Worm (Caenorhabditis elegans): ENCODE data around the gene F16G10.6.

Gene F16G10.6

ce11 chrII:2377751-2378150, at the start of gene F16G10.6:
TSS of gene F16G10.6 (minus strand) at chrII:2377851.
- TF ChIP-seq T20F7.1 (GFP tag; optimal IDR thresholded peaks at IDR 0.05) (no peak), unc-62 (GFP tag; optimal IDR thresholded peaks at IDR 0.05 in 1 of 2) (peak in 1 of 2 experiments; percentile 1), unc-62 (tag; optimal IDR thresholded peaks at IDR 0.05) (no peak)

- TF ChIP-seq duxl-1 (tag; optimal IDR thresholded peaks at IDR 0.05; ENCODE audit: poor library complexity) (no peak), snpc-1.2 (GFP tag; IDR thresholded peaks at IDR 0.05) (no peak), lin-38 (GFP tag; IDR thresholded peaks at IDR 0.05) (no peak), lin-29 (GFP tag; IDR thresholded peaks at IDR 0.05) (no peak), daf-16 (GFP tag; optimal IDR thresholded peaks at IDR 0.05) (no peak), daf-16 (tag; optimal IDR thresholded peaks at IDR 0.05) (peak; percentile 80), unc-62 (GFP tag; optimal IDR thresholded peaks at IDR 0.05 in 1 of 2) (peak in 1 of 2 experiments; percentile 57), unc-62 (tag; optimal IDR thresholded peaks at IDR 0.05) (no peak), pha-4 (GFP tag; IDR thresholded peaks at IDR 0.05) (no peak), pha-4 (tag; optimal IDR thresholded peaks at IDR 0.05) (no peak), saeg-2 (GFP tag; IDR thresholded peaks at IDR 0.05) (no peak), nhr-10 (tag; optimal IDR thresholded peaks at IDR 0.05) (no peak), ama-1 (optimal IDR thresholded peaks at IDR 0.05) (no peak), tra-1 (GFP tag; IDR thresholded peaks at IDR 0.05) (no peak)
Observed at ce11 chrII:2422427-2422826, 44.8 kb upstream of the F16G10.6 start.

DNA sequence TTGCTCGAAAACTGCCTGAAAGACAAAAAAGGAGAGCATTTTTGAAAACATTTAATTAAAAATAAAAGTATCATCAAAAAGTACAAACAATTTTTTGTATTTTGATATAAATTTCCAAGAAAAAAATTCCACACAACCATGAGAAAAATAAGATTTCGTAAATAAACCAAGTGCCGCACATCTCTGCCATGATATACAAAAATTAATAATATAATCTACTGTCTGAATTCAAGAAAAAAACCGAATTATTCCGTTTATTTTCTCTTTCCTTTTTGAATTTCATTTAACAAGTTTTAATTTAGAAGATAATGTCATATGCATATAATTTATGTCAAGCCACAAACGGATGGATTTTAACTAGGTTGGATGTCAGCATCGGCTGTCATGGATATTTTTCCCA, 44.3 kb upstream of the F16G10.6 start, which contains the start of gene F42G2.2:
F42G2.2 (plus strand) TSS at position 301 of the 400 bp plus-strand sequence.
- TF ChIP-seq nhr-77 (tag; optimal IDR thresholded peaks at IDR 0.05) (no peak), lin-13 (GFP tag; optimal IDR thresholded peaks at IDR 0.05) (no peak), hlh-30 (tag; optimal IDR thresholded peaks at IDR 0.05; ENCODE audit: insufficient read depth) (no peak), sdz-12 (GFP tag; optimal IDR thresholded peaks at IDR 0.05) (no peak), aha-1 (tag) (no peak), mdl-1 (tag; optimal IDR thresholded peaks at IDR 0.05) (no peak), dmd-8 (GFP tag; IDR thresholded peaks at IDR 0.05) (no peak), arid-1 (GFP tag; conservative IDR thresholded peaks at IDR 0.05) (no peak), daf-12 (tag; optimal IDR thresholded peaks at IDR 0.05) (no peak), Y5F2A.4 (GFP tag; optimal IDR thresholded peaks at IDR 0.05) (no peak), nhr-11 (tag; optimal IDR thresholded peaks at IDR 0.05) (no peak), mdt-29 (GFP tag; IDR thresholded peaks at IDR 0.05) (no peak), ztf-11 (tag; optimal IDR thresholded peaks at IDR 0.05) (no peak), fkh-10 (GFP tag; optimal IDR thresholded peaks at IDR 0.05) (no peak), ZK337.2 (GFP tag; IDR thresholded peaks at IDR 0.05) (no peak), F37D6.2 (tag; optimal IDR thresholded peaks at IDR 0.05) (no peak), zip-11 (GFP tag; IDR thresholded peaks at IDR 0.05) (no peak)

DNA sequence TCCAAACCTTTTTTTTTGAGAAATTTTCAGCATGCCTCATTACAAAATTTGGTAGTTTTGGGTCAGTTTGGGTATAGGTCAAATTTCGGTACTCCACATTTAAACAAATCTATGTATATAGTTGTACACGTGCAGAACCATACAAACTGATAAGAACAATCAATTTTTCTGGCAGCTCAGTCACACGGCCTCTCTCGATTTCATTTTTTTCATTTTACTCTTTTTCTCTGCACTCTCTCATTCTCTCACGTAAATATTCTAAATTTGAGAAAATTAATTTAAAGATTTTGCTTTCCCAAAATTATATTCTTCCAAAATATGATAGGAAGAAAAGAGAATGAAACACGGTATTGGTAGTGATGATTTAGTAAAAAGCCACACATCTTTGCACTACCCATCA, 43.5 kb upstream of the F16G10.6 start:
- TF ChIP-seq lin-15B (tag; optimal IDR thresholded peaks at IDR 0.05) = no peak
- no peak for TF ChIP-seq Y48G9A.11 (GFP tag; IDR thresholded peaks at IDR 0.05)
- peak; percentile 47 for TF ChIP-seq hlh-11 (tag; optimal IDR thresholded peaks at IDR 0.05)
- peak; percentile 35 for TF ChIP-seq nhr-28 (tag; optimal IDR thresholded peaks at IDR 0.05)
- TF ChIP-seq pha-4 (GFP tag; IDR thresholded peaks at IDR 0.05) = peak; percentile 39; the same call in 1 of the 2 replicates
- no peak for TF ChIP-seq pha-4 (tag; optimal IDR thresholded peaks at IDR 0.05)
- peak in 1 of 2 experiments; percentile 35 for TF ChIP-seq hif-1 (tag; optimal IDR thresholded peaks at IDR 0.05)
- TF ChIP-seq pqm-1 (tag; optimal IDR thresholded peaks at IDR 0.05) = peak; percentile 36
- TF ChIP-seq daf-16 (GFP tag; optimal IDR thresholded peaks at IDR 0.05) = no peak
- TF ChIP-seq daf-16 (tag; optimal IDR thresholded peaks at IDR 0.05) = peak; percentile 63
- peak; percentile 53 for TF ChIP-seq dmd-6 (GFP tag; IDR thresholded peaks at IDR 0.05)
- peak in 1 of 2 experiments; percentile 26 for TF ChIP-seq mdl-1 (tag; optimal IDR thresholded peaks at IDR 0.05)
- TF ChIP-seq hlh-30 (tag; optimal IDR thresholded peaks at IDR 0.05; ENCODE audit: insufficient read depth) = peak; percentile 42
- TF ChIP-seq egl-27 (tag; optimal IDR thresholded peaks at IDR 0.05) = no peak
- no peak for TF ChIP-seq zip-2 (tag; optimal IDR thresholded peaks at IDR 0.05)
- peak; percentile 28 for TF ChIP-seq dve-1 (tag; optimal IDR thresholded peaks at IDR 0.05; ENCODE audit: insufficient read depth)

Measured in whole organism, L4 larva.